Worm (Caenorhabditis elegans): Measurements from ENCODE around the gene ire-1.

ce11 chrII:8129040-8129387 is 4.3 kb upstream of the ire-1 start:
- TF ChIP-seq lim-6 (tag; optimal IDR thresholded peaks at IDR 0.05) (no peak), ceh-2 (tag; optimal IDR thresholded peaks at IDR 0.05) (no peak), fkh-6 (tag; optimal IDR thresholded peaks at IDR 0.05) (no peak), unc-86 (tag; optimal IDR thresholded peaks at IDR 0.05) (no peak), pqm-1 (tag; optimal IDR thresholded peaks at IDR 0.05) (no peak), unc-55 (GFP tag; optimal IDR thresholded peaks at IDR 0.05) (no peak), tbx-2 (tag; optimal IDR thresholded peaks at IDR 0.05) (no peak)
